Worm (Caenorhabditis elegans) whole organism, L4 larva: ENCODE results near the gene pho-1.
A peak's percentile ranks its signal among the peaks of the same experiment; 100 is the strongest.

Experiments used
- F26F4.8 ChIP-seq: fragments of 200-800 bp; sonication (Bioruptor generic); conservative IDR thresholded peaks from 2 replicates; pipeline ENCODE4 v1.3.6; 2022; ENCODE audit warnings: missing genetic modification characterization, missing compliant biosample characterization
- F37D6.2 ChIP-seq: sonication (generic microtip); optimal IDR thresholded peaks from 2 replicates; lab custom pipeline; 2016; ENCODE audit warnings: mild to moderate bottlenecking, missing genetic modification characterization, missing compliant biosample characterization
- R02D3.7 ChIP-seq: fragments of 150-350 bp; sonication (generic microtip); optimal IDR thresholded peaks from 3 replicates; lab custom pipeline; 2014; ENCODE audit warnings: missing biosample characterization, missing genetic modification characterization
- T20F7.1 ChIP-seq: fragments of 200-800 bp; sonication (Bioruptor generic); optimal IDR thresholded peaks from 2 replicates; lab custom pipeline; 2018; ENCODE audit warnings: mild to moderate bottlenecking, missing genetic modification characterization, missing compliant biosample characterization
- Y105C5A.15 ChIP-seq: fragments of 200-800 bp; sonication (Bioruptor generic); IDR thresholded peaks from 2 replicates; pipeline ENCODE4 v1.3.6; 2022; ENCODE audit warnings: missing genetic modification characterization, missing compliant biosample characterization
- Y5F2A.4 ChIP-seq: fragments of 200-800 bp; sonication (Bioruptor generic); optimal IDR thresholded peaks from 2 replicates; lab custom pipeline; 2018; ENCODE audit warnings: mild to moderate bottlenecking, missing genetic modification characterization, missing compliant biosample characterization
- Y75B8A.6 ChIP-seq: fragments of 200-800 bp; sonication (Bioruptor generic); IDR thresholded peaks from 2 replicates; pipeline ENCODE4 v1.3.6; 2022; ENCODE audit warnings: missing genetic modification reagents, missing genetic modification characterization, missing compliant biosample characterization
- ZK546.5 ChIP-seq, 2 experiments: sonication (generic microtip); optimal IDR thresholded peaks; 2 replicates each; lab custom pipeline; 2017; ENCODE audit warnings: missing biosample characterization in 2 of 2, missing genetic modification characterization in 2 of 2
- aha-1 ChIP-seq: fragments of 150-350 bp; peaks from one replicate; lab custom pipeline; 2014; ENCODE audit warnings: missing biosample characterization, missing genetic modification characterization
- ama-1 ChIP-seq: fragments of 150-350 bp; optimal IDR thresholded peaks from 2 replicates; lab custom pipeline; 2014; ENCODE audit warnings: inconsistent platforms, mixed read lengths
- attf-4 ChIP-seq: sonication (generic microtip); optimal IDR thresholded peaks from 3 replicates; lab custom pipeline; 2017; ENCODE audit warnings: missing biosample characterization, missing genetic modification characterization
- ceh-20 ChIP-seq: fragments of 200-800 bp; sonication (Bioruptor generic); IDR thresholded peaks from 2 replicates; pipeline ENCODE4 v1.3.6; 2022; ENCODE audit warnings: missing genetic modification reagents, missing genetic modification characterization, missing compliant biosample characterization
- ceh-28 ChIP-seq: fragments of 150-350 bp; optimal IDR thresholded peaks from 2 replicates; lab custom pipeline; 2014; ENCODE audit warnings: missing biosample characterization, missing genetic modification reagents, missing genetic modification characterization
- ceh-32 ChIP-seq: sonication (generic microtip); optimal IDR thresholded peaks from 2 replicates; lab custom pipeline; 2016; ENCODE audit warnings: mild to moderate bottlenecking, missing genetic modification characterization, missing compliant biosample characterization; ENCODE audit not compliant: poor library complexity
- ceh-82 ChIP-seq: sonication (generic microtip); optimal IDR thresholded peaks from 2 replicates; lab custom pipeline; 2017; ENCODE audit warnings: missing biosample characterization, missing genetic modification characterization
- ces-1 ChIP-seq: fragments of 150-350 bp; sonication (generic microtip); optimal IDR thresholded peaks from 4 replicates; lab custom pipeline; 2014; ENCODE audit warnings: missing biosample characterization, missing genetic modification reagents, missing genetic modification characterization
- cey-2 ChIP-seq: sonication (generic microtip); optimal IDR thresholded peaks from 3 replicates; lab custom pipeline; 2017; ENCODE audit warnings: missing genetic modification characterization, mild to moderate bottlenecking, missing compliant biosample characterization, antibody characterized with exemption, borderline replicate concordance; ENCODE audit not compliant: insufficient read depth
- daf-16 ChIP-seq, 3 experiments: sonication (generic microtip); optimal IDR thresholded peaks; 2 replicates each; lab custom pipeline; 2016 to 2017; ENCODE audit warnings: missing genetic modification characterization in 3 of 3, missing genetic modification reagents in 3 of 3, mild to moderate bottlenecking in 2 of 3, missing compliant biosample characterization in 2 of 3, missing biosample characterization in 1 of 3, moderate library complexity in 1 of 3
- daf-8 ChIP-seq: fragments of 200-800 bp; sonication (Bioruptor generic); IDR thresholded peaks from 2 replicates; pipeline ENCODE4 v1.3.6; 2022; ENCODE audit warnings: missing genetic modification characterization, missing compliant biosample characterization
- dmd-8 ChIP-seq: fragments of 200-800 bp; sonication (Bioruptor generic); IDR thresholded peaks from 2 replicates; pipeline ENCODE4 v1.3.6; 2022; ENCODE audit warnings: missing genetic modification characterization, missing compliant biosample characterization
- dmd-9 ChIP-seq: fragments of 200-800 bp; sonication (Bioruptor generic); IDR thresholded peaks from 2 replicates; pipeline ENCODE4 v1.3.6; 2022; ENCODE audit warnings: missing genetic modification reagents, missing genetic modification characterization, missing compliant biosample characterization
- dve-1 ChIP-seq: sonication (generic microtip); optimal IDR thresholded peaks from 2 replicates; lab custom pipeline; 2017; ENCODE audit warnings: antibody characterized with exemption, mild to moderate bottlenecking, missing genetic modification characterization, missing compliant biosample characterization; ENCODE audit not compliant: insufficient read depth
- fos-1 ChIP-seq: fragments of 150-350 bp; optimal IDR thresholded peaks from 2 replicates; lab custom pipeline; 2014; ENCODE audit warnings: missing biosample characterization, missing genetic modification characterization
- gei-8 ChIP-seq: fragments of 200-800 bp; sonication (Bioruptor generic); optimal IDR thresholded peaks from 2 replicates; lab custom pipeline; 2018; ENCODE audit warnings: mild to moderate bottlenecking, missing genetic modification characterization, missing compliant biosample characterization
- hif-1 ChIP-seq, 2 experiments: sonication (generic microtip); optimal IDR thresholded peaks; 2 replicates each; lab custom pipeline; 2016 to 2017; ENCODE audit warnings: missing compliant biosample characterization in 2 of 2, missing genetic modification characterization in 2 of 2, missing genetic modification reagents in 2 of 2, missing genotype in 2 of 2, mild to moderate bottlenecking in 1 of 2
- hlh-30 ChIP-seq: sonication (generic microtip); optimal IDR thresholded peaks from 2 replicates; lab custom pipeline; 2017; ENCODE audit warnings: antibody characterized with exemption, mild to moderate bottlenecking, missing genetic modification characterization, missing compliant biosample characterization; ENCODE audit not compliant: insufficient read depth
- jun-1 ChIP-seq: fragments of 150-350 bp; optimal IDR thresholded peaks from 2 replicates; lab custom pipeline; 2014; ENCODE audit warnings: missing biosample characterization, missing genetic modification reagents, missing genetic modification characterization
- lin-38 ChIP-seq: fragments of 200-800 bp; sonication (Bioruptor generic); IDR thresholded peaks from 2 replicates; pipeline ENCODE4 v1.3.6; 2022; ENCODE audit warnings: missing genetic modification reagents, missing genetic modification characterization, missing compliant biosample characterization
- lin-39 ChIP-seq: fragments of 150-350 bp; optimal IDR thresholded peaks from 2 replicates; lab custom pipeline; 2014; ENCODE audit warnings: missing biosample characterization, missing genetic modification reagents, missing genetic modification characterization
- lsy-2 ChIP-seq, 2 experiments: fragments of 150-350 bp in 1 of 2; sonication (generic microtip) in 1 of 2; optimal IDR thresholded peaks; 2 replicates each; lab custom pipeline; 2014 to 2017; ENCODE audit warnings: missing biosample characterization in 2 of 2, missing genetic modification characterization in 2 of 2
- madf-5 ChIP-seq, 2 experiments: fragments of 200-800 bp; sonication (Bioruptor generic); IDR thresholded peaks; 2 replicates each; pipeline ENCODE4 v1.3.6; 2022; ENCODE audit warnings: missing compliant biosample characterization in 2 of 2, missing genetic modification characterization in 2 of 2
- mdt-29 ChIP-seq: fragments of 200-800 bp; sonication (Bioruptor generic); IDR thresholded peaks from 2 replicates; pipeline ENCODE4 v1.3.6; 2022; ENCODE audit warnings: missing genetic modification reagents, missing genetic modification characterization, missing compliant biosample characterization
- mep-1 ChIP-seq: fragments of 150-350 bp; sonication (generic microtip); optimal IDR thresholded peaks from 3 replicates; lab custom pipeline; 2014; ENCODE audit warnings: missing biosample characterization, missing genetic modification characterization
- mxl-3 ChIP-seq: fragments of 200-800 bp; sonication (Bioruptor generic); optimal IDR thresholded peaks from 2 replicates; lab custom pipeline; 2018; ENCODE audit warnings: mild to moderate bottlenecking, missing genetic modification characterization, missing compliant biosample characterization
- nhr-111 ChIP-seq: fragments of 200-800 bp; sonication (Bioruptor generic); optimal IDR thresholded peaks from 2 replicates; lab custom pipeline; 2018; ENCODE audit warnings: mild to moderate bottlenecking, missing genetic modification characterization, missing compliant biosample characterization
- nhr-28 ChIP-seq: fragments of 150-350 bp; optimal IDR thresholded peaks from 2 replicates; lab custom pipeline; 2014; ENCODE audit warnings: missing biosample characterization, missing genetic modification characterization
- nhr-48 ChIP-seq: sonication (generic microtip); optimal IDR thresholded peaks from 2 replicates; lab custom pipeline; 2016; ENCODE audit warnings: mild to moderate bottlenecking, missing genetic modification characterization, missing compliant biosample characterization
- nhr-6 ChIP-seq: fragments of 150-350 bp; optimal IDR thresholded peaks from 2 replicates; lab custom pipeline; 2014; ENCODE audit warnings: missing biosample characterization, missing genetic modification characterization
- nhr-76 ChIP-seq: fragments of 150-350 bp; optimal IDR thresholded peaks from 2 replicates; lab custom pipeline; 2014; ENCODE audit warnings: missing biosample characterization, missing genetic modification characterization
- nhr-77 ChIP-seq: fragments of 150-350 bp; optimal IDR thresholded peaks from 2 replicates; lab custom pipeline; 2014; ENCODE audit warnings: missing biosample characterization, missing genetic modification characterization
- php-3 ChIP-seq: fragments of 200-800 bp; sonication (Bioruptor generic); IDR thresholded peaks from 2 replicates; pipeline ENCODE4 v1.3.6; 2022; ENCODE audit warnings: missing genetic modification reagents, missing genetic modification characterization, missing compliant biosample characterization
- rbr-2 ChIP-seq: sonication (generic microtip); optimal IDR thresholded peaks from 2 replicates; lab custom pipeline; 2016; ENCODE audit warnings: missing genotype, missing genetic modification characterization, missing compliant biosample characterization
- skn-1 ChIP-seq: fragments of 150-350 bp; optimal IDR thresholded peaks from 2 replicates; lab custom pipeline; 2014; ENCODE audit warnings: missing biosample characterization, missing genetic modification characterization
- unc-130 ChIP-seq: sonication (generic microtip); optimal IDR thresholded peaks from 2 replicates; lab custom pipeline; 2016; ENCODE audit warnings: missing genetic modification reagents, missing genetic modification characterization, missing compliant biosample characterization
- unc-39 ChIP-seq: sonication (generic microtip); optimal IDR thresholded peaks from 2 replicates; lab custom pipeline; 2017; ENCODE audit warnings: missing biosample characterization, missing genetic modification characterization
- zag-1 ChIP-seq: fragments of 150-350 bp; optimal IDR thresholded peaks from 2 replicates; lab custom pipeline; 2014; ENCODE audit warnings: missing biosample characterization, missing genetic modification characterization
- zfp-3 ChIP-seq: fragments of 200-800 bp; sonication (Bioruptor generic); conservative IDR thresholded peaks from 2 replicates; pipeline ENCODE4 v1.3.6; 2022; ENCODE audit warnings: missing genetic modification reagents, missing genetic modification characterization, missing compliant biosample characterization
- zip-2 ChIP-seq: fragments of 150-350 bp; optimal IDR thresholded peaks from 2 replicates; lab custom pipeline; 2014; ENCODE audit warnings: missing biosample characterization, missing genetic modification characterization
- ztf-11 ChIP-seq: fragments of 150-350 bp; optimal IDR thresholded peaks from 2 replicates; lab custom pipeline; 2014; ENCODE audit warnings: missing biosample characterization, missing genetic modification characterization
- ztf-7 ChIP-seq: fragments of 150-350 bp; optimal IDR thresholded peaks from 2 replicates; lab custom pipeline; 2014; ENCODE audit warnings: missing biosample characterization, missing genetic modification characterization

The pho-1 gene

DNA sequence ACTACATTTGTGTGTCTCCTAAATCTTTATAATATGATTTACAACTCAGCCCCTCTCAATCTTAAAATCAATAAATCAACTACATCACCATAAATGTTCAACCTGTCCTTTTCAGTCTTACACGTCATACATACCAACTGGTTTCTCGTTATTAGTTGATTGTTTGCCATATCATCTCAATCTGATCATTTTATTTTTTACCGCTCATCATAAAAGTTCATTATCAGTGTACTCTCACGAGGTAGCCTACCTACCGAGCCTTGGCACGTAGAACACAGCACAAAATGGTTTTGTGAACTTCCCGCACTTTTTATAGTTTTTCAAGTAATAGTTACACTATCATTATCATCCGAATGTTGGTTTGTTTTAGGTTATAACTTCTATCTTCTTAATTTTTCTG, 45.5 kb upstream of the pho-1 start (continued):
- no peak for TF ChIP-seq F26F4.8
- TF ChIP-seq ceh-32: no peak
- no peak for TF ChIP-seq Y75B8A.6 (GFP tag; lab: Robert Waterston, UW)
- peak; percentile 58 for TF ChIP-seq mep-1 (tag; lab: Kevin White, UChicago)
- TF ChIP-seq ceh-28 (tag; lab: Kevin White, UChicago): no peak
- TF ChIP-seq lsy-2 (tag; optimal IDR thresholded peaks at IDR 0.05; lab: Kevin White, UChicago): peak; percentile 20 to 39
- no peak for TF ChIP-seq nhr-111
- TF ChIP-seq php-3 (GFP tag; lab: Robert Waterston, UW): peak; percentile 97
- TF ChIP-seq ZK546.5 (tag; optimal IDR thresholded peaks at IDR 0.05; lab: Kevin White, UChicago): no peak
- no peak for TF ChIP-seq fos-1 (tag; lab: Kevin White, UChicago)
- TF ChIP-seq zag-1: no peak
- TF ChIP-seq lin-38 (GFP tag; lab: Robert Waterston, UW): no peak
- TF ChIP-seq cey-2 (tag; lab: Kevin White, UChicago): no peak
- no peak for TF ChIP-seq ces-1 (GFP tag; lab: Kevin White, UChicago)
- peak; percentile 95 for TF ChIP-seq dve-1
- TF ChIP-seq Y105C5A.15: no peak
- no peak for TF ChIP-seq mdt-29 (GFP tag; lab: Robert Waterston, UW)
- TF ChIP-seq unc-39: no peak
- peak; percentile 7 for TF ChIP-seq mxl-3 (GFP tag; lab: Kevin White, UChicago)
- no peak for TF ChIP-seq daf-16 (GFP tag; optimal IDR thresholded peaks at IDR 0.05; lab: Kevin White, UChicago)
- peak; percentile 79 for TF ChIP-seq daf-16 (tag; optimal IDR thresholded peaks at IDR 0.05; lab: Kevin White, UChicago)
- no peak for TF ChIP-seq T20F7.1 (GFP tag; lab: Kevin White, UChicago)
- no peak for TF ChIP-seq nhr-6 (tag; lab: Kevin White, UChicago)
- no peak for TF ChIP-seq ztf-7
- TF ChIP-seq R02D3.7 (tag; lab: Kevin White, UChicago): no peak
- no peak for TF ChIP-seq unc-130 (GFP tag; lab: Kevin White, UChicago)

- TF ChIP-seq zfp-3 (GFP tag; lab: Robert Waterston, UW) (peak; percentile 82), ama-1 (lab: Kevin White, UChicago) (peak; percentile 25), dve-1 (peak; percentile 25), gei-8 (GFP tag; lab: Kevin White, UChicago) (no peak), lin-39 (tag; lab: Kevin White, UChicago) (no peak), nhr-77 (tag; lab: Kevin White, UChicago) (peak; percentile 26)
- TF ChIP-seq, all 104 proteins: peak for 4
Measured at ce11 chrII:5277780-5278179, 42.1 kb upstream of the pho-1 start.

DNA sequence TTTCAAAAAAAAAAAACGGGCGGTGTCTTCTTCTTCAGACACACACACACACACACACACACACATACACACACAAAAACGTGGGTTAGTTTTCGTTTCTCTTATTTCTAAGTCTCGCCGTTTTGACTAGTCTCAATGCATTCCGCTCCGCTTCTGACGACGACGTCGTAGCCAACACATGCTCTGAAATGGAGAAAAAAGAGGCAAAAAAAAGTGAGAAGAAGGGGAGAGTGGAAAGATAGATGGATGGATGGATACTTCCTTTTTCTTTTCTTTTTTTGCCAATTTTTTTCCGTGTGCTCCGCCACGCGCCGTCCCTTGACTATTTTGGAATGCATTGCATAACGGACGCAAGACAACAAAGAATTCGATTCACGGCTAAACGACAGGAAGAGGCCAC, 41.1 kb upstream of the pho-1 start:
- no peak for TF ChIP-seq mxl-3 (GFP tag; lab: Kevin White, UChicago)
- no peak for TF ChIP-seq madf-5 (GFP tag; IDR thresholded peaks at IDR 0.05; lab: Robert Waterston, UW)
- no peak for TF ChIP-seq zip-2 (tag; lab: Kevin White, UChicago)
- no peak for TF ChIP-seq attf-4 (tag; lab: Kevin White, UChicago)
- TF ChIP-seq ztf-7: no peak
- TF ChIP-seq skn-1 (tag; lab: Kevin White, UChicago): no peak
- peak in 1 of 2 experiments; percentile 54 for TF ChIP-seq lsy-2 (tag; optimal IDR thresholded peaks at IDR 0.05; lab: Kevin White, UChicago)
- TF ChIP-seq ceh-82 (tag; lab: Kevin White, UChicago): no peak
- TF ChIP-seq ama-1 (lab: Kevin White, UChicago): no peak
- TF ChIP-seq gei-8 (GFP tag; lab: Kevin White, UChicago): no peak
- TF ChIP-seq aha-1 (tag; lab: Kevin White, UChicago): no peak
- TF ChIP-seq Y5F2A.4 (GFP tag; lab: Kevin White, UChicago): no peak
- no peak for TF ChIP-seq nhr-48 (tag; lab: Kevin White, UChicago)
- TF ChIP-seq nhr-28 (tag; lab: Kevin White, UChicago): no peak
- TF ChIP-seq ceh-20 (GFP tag; lab: Robert Waterston, UW): 0 out of 2 replicates have a peak, but pooled peaks have one; percentile 39
- TF ChIP-seq daf-8 (GFP tag; lab: Robert Waterston, UW): no peak
- peak; percentile 21 for TF ChIP-seq hlh-30 (tag; lab: Kevin White, UChicago)
- TF ChIP-seq dmd-9 (GFP tag; lab: Robert Waterston, UW): no peak
- peak in 1 of 2 experiments; percentile 39 for TF ChIP-seq hif-1 (tag; optimal IDR thresholded peaks at IDR 0.05; lab: Kevin White, UChicago)
- TF ChIP-seq rbr-2 (tag; lab: Kevin White, UChicago): peak; percentile 51
- TF ChIP-seq nhr-76 (tag; lab: Kevin White, UChicago): no peak
- no peak for TF ChIP-seq F37D6.2 (tag; lab: Kevin White, UChicago)
- no peak for TF ChIP-seq ztf-11 (tag; lab: Kevin White, UChicago)
- no peak for TF ChIP-seq dmd-8
- TF ChIP-seq ceh-28 (tag; lab: Kevin White, UChicago): no peak
- no peak for TF ChIP-seq jun-1 (tag; lab: Kevin White, UChicago)
